Fruit fly (Drosophila melanogaster) whole organism, embryonic: ENCODE measurements around the gene Bicra.
A peak's percentile ranks its signal among the peaks of the same experiment; 100 is the strongest.

Experiments used
- CG1024 ChIP-seq: fragments of 200-800 bp; sonication (Bioruptor generic); IDR thresholded peaks from 2 replicates; pipeline ENCODE4 v1.3.6; 2022; ENCODE audit warnings: missing biosample characterization, missing genetic modification characterization
- CG11247 ChIP-seq: fragments of 200-800 bp; sonication (Bioruptor generic); IDR thresholded peaks from 2 replicates; pipeline ENCODE4 v1.3.6; 2022; ENCODE audit warnings: missing biosample characterization, missing genetic modification characterization
- CG11398 ChIP-seq: fragments of 200-800 bp; sonication (Bioruptor generic); optimal IDR thresholded peaks from 2 replicates; lab custom pipeline; 2016; ENCODE audit warnings: missing biosample characterization, missing genetic modification characterization
- CG12219 ChIP-seq: fragments of 200-800 bp; sonication (Bioruptor generic); optimal IDR thresholded peaks from 3 replicates; lab custom pipeline; 2018; ENCODE audit warnings: missing biosample characterization, mild to moderate bottlenecking, missing genetic modification characterization
- CG13123 ChIP-seq: fragments of 200-800 bp; sonication (Bioruptor generic); optimal IDR thresholded peaks from 2 replicates; lab custom pipeline; 2016; ENCODE audit warnings: missing biosample characterization, missing genetic modification characterization
- CG13775 ChIP-seq: fragments of 200-800 bp; sonication (Bioruptor generic); optimal IDR thresholded peaks from 3 replicates; lab custom pipeline; 2017; ENCODE audit warnings: missing biosample characterization, mild to moderate bottlenecking, missing genetic modification characterization
- CG14667 ChIP-seq: fragments of 200-800 bp; sonication (Bioruptor generic); IDR thresholded peaks from 2 replicates; pipeline ENCODE4 v1.3.6; 2022; ENCODE audit warnings: missing biosample characterization, missing genetic modification characterization
- CG17568 ChIP-seq: fragments of 200-800 bp; sonication (Bioruptor generic); optimal IDR thresholded peaks from 2 replicates; lab custom pipeline; 2018; ENCODE audit warnings: missing biosample characterization, mild to moderate bottlenecking, missing genetic modification characterization, moderate library complexity
- CG2120 ChIP-seq: fragments of 200-800 bp; sonication (Bioruptor generic); optimal IDR thresholded peaks from 3 replicates; lab custom pipeline; 2016; ENCODE audit warnings: missing biosample characterization, missing genetic modification characterization
- CG2875 ChIP-seq: fragments of 200-800 bp; sonication (Bioruptor generic); optimal IDR thresholded peaks from 2 replicates; lab custom pipeline; 2017; ENCODE audit warnings: missing biosample characterization, mild to moderate bottlenecking, missing genetic modification characterization, missing genetic modification reagents
- CG2889 ChIP-seq: fragments of 200-800 bp; sonication (Bioruptor generic); IDR thresholded peaks from 3 replicates; pipeline ENCODE4 v1.3.6; 2022; ENCODE audit warnings: missing biosample characterization, missing genetic modification characterization
- CG32767 ChIP-seq: fragments of 200-800 bp; sonication (Bioruptor generic); IDR thresholded peaks from 2 replicates; pipeline ENCODE4 v1.3.6; 2022; ENCODE audit warnings: missing biosample characterization, missing genetic modification characterization
- CG33213 ChIP-seq: fragments of 200-800 bp; sonication (Bioruptor generic); optimal IDR thresholded peaks from 3 replicates; lab custom pipeline; 2016; ENCODE audit warnings: missing biosample characterization, missing genetic modification characterization
- CG3838 ChIP-seq: fragments of 200-800 bp; sonication (Bioruptor generic); optimal IDR thresholded peaks from 3 replicates; lab custom pipeline; 2016; ENCODE audit warnings: missing biosample characterization, missing genetic modification characterization
- CG4360 ChIP-seq: fragments of 200-800 bp; sonication (Bioruptor generic); IDR thresholded peaks from 2 replicates; pipeline ENCODE4 v1.3.6; 2022; ENCODE audit warnings: missing biosample characterization, missing genetic modification characterization
- CG6765 ChIP-seq: fragments of 200-800 bp; sonication (Bioruptor generic); optimal IDR thresholded peaks from 3 replicates; lab custom pipeline; 2017; ENCODE audit warnings: missing biosample characterization, mild to moderate bottlenecking, missing genetic modification characterization
- CG7987 ChIP-seq: fragments of 200-800 bp; sonication (Bioruptor generic); optimal IDR thresholded peaks from 2 replicates; lab custom pipeline; 2018; ENCODE audit warnings: missing biosample characterization, mild to moderate bottlenecking, missing genetic modification characterization, moderate library complexity
- CG8765 ChIP-seq: fragments of 200-800 bp; sonication (Bioruptor generic); IDR thresholded peaks from 2 replicates; pipeline ENCODE4 v1.3.6; 2022; ENCODE audit warnings: missing biosample characterization, missing genetic modification characterization
- CG8924 ChIP-seq: fragments of 200-800 bp; optimal IDR thresholded peaks from 3 replicates; lab custom pipeline; 2019; ENCODE audit warnings: missing biosample characterization, mild to moderate bottlenecking, missing genetic modification characterization, moderate library complexity
- CTCF ChIP-seq: fragments of 200-800 bp; sonication (Bioruptor generic); optimal IDR thresholded peaks from 2 replicates; lab custom pipeline; 2017; ENCODE audit warnings: missing biosample characterization, mild to moderate bottlenecking, missing genetic modification characterization, moderate library complexity
- D19B ChIP-seq: fragments of 200-800 bp; sonication (Bioruptor generic); optimal IDR thresholded peaks from 2 replicates; lab custom pipeline; 2017; ENCODE audit warnings: missing biosample characterization, mild to moderate bottlenecking, missing genetic modification characterization
- Dll ChIP-seq: fragments of 200-800 bp; sonication (Bioruptor generic); IDR thresholded peaks from 4 replicates; pipeline ENCODE4 v1.3.6; 2022; ENCODE audit warnings: missing biosample characterization, missing genetic modification characterization; ENCODE audit not compliant: partially characterized antibody
- Doc2 ChIP-seq: fragments of 200-800 bp; sonication (Bioruptor generic); IDR thresholded peaks from 2 replicates; pipeline ENCODE4 v1.3.6; 2022; ENCODE audit warnings: missing biosample characterization, missing genetic modification characterization
- ERR ChIP-seq: fragments of 200-800 bp; sonication (Bioruptor generic); optimal IDR thresholded peaks from 2 replicates; lab custom pipeline; 2016; ENCODE audit warnings: missing biosample characterization, missing genetic modification characterization
- Fer2 ChIP-seq: fragments of 200-800 bp; sonication (Bioruptor generic); optimal IDR thresholded peaks from 2 replicates; lab custom pipeline; 2018; ENCODE audit warnings: missing biosample characterization, mild to moderate bottlenecking, missing genetic modification characterization, moderate library complexity
- Hr39 ChIP-seq: fragments of >200 bp; optimal IDR thresholded peaks from 2 replicates; lab custom pipeline; 2017
- Lhr ChIP-seq: fragments of 200-800 bp; sonication (Bioruptor generic); optimal IDR thresholded peaks from 3 replicates; lab custom pipeline; 2017; ENCODE audit warnings: mild to moderate bottlenecking, missing biosample characterization, missing genetic modification reagents, missing genetic modification characterization
- Med ChIP-seq: fragments of 200-800 bp; sonication (Bioruptor generic); peaks from one replicate; lab custom pipeline; 2016; ENCODE audit warnings: missing biosample characterization, missing genetic modification characterization, mild to moderate bottlenecking, inconsistent platforms, moderate library complexity
- Oaz ChIP-seq: fragments of 200-800 bp; sonication (Bioruptor generic); IDR thresholded peaks from 2 replicates; pipeline ENCODE4 v1.3.6; 2022; ENCODE audit warnings: missing biosample characterization, missing genetic modification characterization
- Taf1 ChIP-seq: fragments of 200-800 bp; sonication (Bioruptor generic); IDR thresholded peaks from 2 replicates; pipeline ENCODE4 v1.3.6; 2022; ENCODE audit warnings: missing biosample characterization, missing genetic modification characterization
- Trl ChIP-seq, 3 experiments: fragments of >200 bp in 2 of 3; fragments of 200-800 bp in 1 of 3; sonication (Bioruptor generic) in 1 of 3; optimal IDR thresholded peaks; 2 replicates in 1 of 3; 3 replicates in 2 of 3; lab custom pipeline; 2016 to 2017; ENCODE audit warnings: missing biosample characterization in 1 of 3, missing genetic modification characterization in 1 of 3
- ash1 ChIP-seq: fragments of 200-800 bp; sonication (Bioruptor generic); optimal IDR thresholded peaks from 2 replicates; lab custom pipeline; 2018; ENCODE audit warnings: missing biosample characterization, mild to moderate bottlenecking, missing genetic modification characterization
- ato ChIP-seq: fragments of 200-800 bp; sonication (Bioruptor generic); IDR thresholded peaks from 2 replicates; pipeline ENCODE4 v1.3.6; 2022; ENCODE audit warnings: missing biosample characterization, missing genetic modification characterization; ENCODE audit not compliant: partially characterized antibody
- br ChIP-seq: fragments of >200 bp; optimal IDR thresholded peaks from 2 replicates; lab custom pipeline; 2017
- dimm ChIP-seq: fragments of 200-800 bp; sonication (Bioruptor generic); IDR thresholded peaks from 2 replicates; pipeline ENCODE4 v1.3.6; 2022; ENCODE audit warnings: missing biosample characterization, missing genetic modification characterization
- disco-r ChIP-seq: fragments of 200-800 bp; sonication (Bioruptor generic); optimal IDR thresholded peaks from 2 replicates; lab custom pipeline; 2016; ENCODE audit warnings: missing biosample characterization, missing genetic modification characterization
- hbn ChIP-seq: fragments of 200-800 bp; sonication (Bioruptor generic); IDR thresholded peaks from 2 replicates; pipeline ENCODE4 v1.3.6; 2022; ENCODE audit warnings: missing biosample characterization, missing genetic modification characterization; ENCODE audit not compliant: partially characterized antibody
- hth ChIP-seq: fragments of >200 bp; optimal IDR thresholded peaks from 2 replicates; lab custom pipeline; 2017; ENCODE audit warnings: inconsistent platforms
- org-1 ChIP-seq: fragments of 200-800 bp; sonication (Bioruptor generic); optimal IDR thresholded peaks from 2 replicates; lab custom pipeline; 2017; ENCODE audit warnings: missing biosample characterization, missing genetic modification characterization
- otp ChIP-seq: fragments of 200-800 bp; sonication (Bioruptor generic); IDR thresholded peaks from 3 replicates; pipeline ENCODE4, ENCODE4 v1.3.6; 2022; ENCODE audit warnings: missing biosample characterization, missing genetic modification characterization
- prd ChIP-seq, 3 experiments: fragments of >200 bp in 2 of 3; fragments of 200-800 bp in 1 of 3; sonication (Bioruptor generic) in 1 of 3; optimal IDR thresholded peaks in 2 of 3; IDR thresholded peaks in 1 of 3; 2 replicates in 2 of 3; 3 replicates in 1 of 3; pipeline versions ENCODE4 v1.3.6 to Lab custom; 2017 to 2022; ENCODE audit warnings: missing biosample characterization in 1 of 3, missing genetic modification characterization in 1 of 3
- pros ChIP-seq: fragments of 200-800 bp; sonication (Bioruptor generic); optimal IDR thresholded peaks from 3 replicates; lab custom pipeline; 2019; ENCODE audit warnings: missing biosample characterization, mild to moderate bottlenecking, missing genetic modification characterization, moderate library complexity
- row ChIP-seq: fragments of 200-800 bp; sonication (Bioruptor generic); IDR thresholded peaks from 3 replicates; pipeline ENCODE4 v1.3.6; 2022; ENCODE audit warnings: missing biosample characterization, missing genetic modification characterization
- salm ChIP-seq: fragments of 200-800 bp; sonication (Bioruptor generic); optimal IDR thresholded peaks from 2 replicates; lab custom pipeline; 2018; ENCODE audit warnings: missing biosample characterization, mild to moderate bottlenecking, missing genetic modification characterization
- scrt ChIP-seq: fragments of 200-800 bp; sonication (Bioruptor generic); optimal IDR thresholded peaks from 2 replicates; lab custom pipeline; 2018; ENCODE audit warnings: missing biosample characterization, mild to moderate bottlenecking, missing genetic modification characterization, moderate library complexity
- sima ChIP-seq: fragments of 200-800 bp; sonication (Bioruptor generic); optimal IDR thresholded peaks from 2 replicates; lab custom pipeline; 2016; ENCODE audit warnings: missing biosample characterization, missing genetic modification characterization
- tup ChIP-seq: fragments of 200-800 bp; sonication (Bioruptor generic); optimal IDR thresholded peaks from 2 replicates; lab custom pipeline; 2016; ENCODE audit warnings: missing biosample characterization, mild to moderate bottlenecking, missing genetic modification characterization, moderate library complexity
- vvl ChIP-seq: fragments of 200-800 bp; sonication (Bioruptor generic); IDR thresholded peaks from 2 replicates; pipeline ENCODE4 v1.3.6; 2022; ENCODE audit warnings: missing biosample characterization, missing genetic modification characterization
- yki ChIP-seq: fragments of >200 bp; optimal IDR thresholded peaks from 3 replicates; lab custom pipeline; 2018
- zfh1 ChIP-seq: fragments of 200-800 bp; sonication (Bioruptor generic); IDR thresholded peaks from 3 replicates; pipeline ENCODE4 v1.3.6; 2022; ENCODE audit warnings: missing biosample characterization, missing genetic modification characterization

Bicra gene

dm6 chr3R:29083459-29084457 lies 20.9 kb downstream of the Bicra start (continued):
- no peak for TF ChIP-seq Doc2
- no peak for TF ChIP-seq Trl (optimal IDR thresholded peaks at IDR 0.05; lab: Kevin White, UChicago)
- no peak for TF ChIP-seq Trl (GFP tag; optimal IDR thresholded peaks at IDR 0.05; lab: Kevin White, UChicago)
- peak; percentile 13 for TF ChIP-seq org-1
- peak; percentile 48 for TF ChIP-seq CG7987 (GFP tag; lab: Kevin White, UChicago)
- TF ChIP-seq dimm, result no peak
- TF ChIP-seq CG3838 (GFP tag; lab: Kevin White, UChicago), result no peak
- TF ChIP-seq ash1 (GFP tag; lab: Kevin White, UChicago), result no peak
- TF ChIP-seq CG11398 (GFP tag; lab: Kevin White, UChicago), result no peak
- no peak for TF ChIP-seq prd (optimal IDR thresholded peaks at IDR 0.05; lab: Kevin White, UChicago)
- no peak for TF ChIP-seq prd (GFP tag; IDR thresholded peaks at IDR 0.05; lab: Robert Waterston, UW)
- TF ChIP-seq CG33213 (GFP tag; lab: Kevin White, UChicago), result no peak
- TF ChIP-seq Hr39, result no peak
- no peak for TF ChIP-seq CG11247
- no peak for TF ChIP-seq CG8765 (GFP tag; lab: Robert Waterston, UW)
- TF ChIP-seq CG32767, result peak; percentile 63; the same call in 1 of the 2 replicates
- no peak for TF ChIP-seq CG1024
- no peak for TF ChIP-seq disco-r (GFP tag; lab: Kevin White, UChicago)
- peak; percentile 21 for TF ChIP-seq Lhr (GFP tag; lab: Kevin White, UChicago)
- 0 out of 3 replicates have a peak, but pooled peaks have one; percentile 17 for TF ChIP-seq zfh1 (GFP tag; lab: Robert Waterston, UW)
- peak; percentile 38 for TF ChIP-seq CG13123
- no peak for TF ChIP-seq ato (GFP tag; lab: Robert Waterston, UW)
- TF ChIP-seq otp (GFP tag; lab: Robert Waterston, UW), result 0 out of 3 replicates have a peak, but pooled peaks have one; percentile 11
- TF ChIP-seq CG2889 (GFP tag; lab: Robert Waterston, UW), result no peak
- TF ChIP-seq Taf1, result no peak
- peak; percentile 29 for TF ChIP-seq CTCF
- no peak for TF ChIP-seq vvl (GFP tag; lab: Robert Waterston, UW)
- TF ChIP-seq sima (GFP tag; lab: Kevin White, UChicago), result no peak
- TF ChIP-seq pros (GFP tag; lab: Kevin White, UChicago), result peak; percentile 5
- peak; percentile 38 for TF ChIP-seq CG2875 (GFP tag; lab: Kevin White, UChicago)
- peak; percentile 30 for TF ChIP-seq CG17568
- TF ChIP-seq scrt (GFP tag; lab: Kevin White, UChicago), result no peak
- TF ChIP-seq CG2120 (GFP tag; lab: Kevin White, UChicago), result no peak
- TF ChIP-seq Med, result peak; percentile 55
- no peak for TF ChIP-seq yki (lab: Kevin White, UChicago)
- TF ChIP-seq CG8924, result peak; percentile 32
- no peak for TF ChIP-seq salm (tag; lab: Kevin White, UChicago)
- TF ChIP-seq D19B (GFP tag; lab: Kevin White, UChicago), result no peak
- TF ChIP-seq ERR (GFP tag; lab: Kevin White, UChicago), result no peak
- no peak for TF ChIP-seq CG13775 (GFP tag; lab: Kevin White, UChicago)
- no peak for TF ChIP-seq br (lab: Kevin White, UChicago)
- TF ChIP-seq Fer2 (tag; lab: Kevin White, UChicago), result no peak
- no peak for TF ChIP-seq CG6765 (GFP tag; lab: Kevin White, UChicago)
- no peak for TF ChIP-seq CG14667
- TF ChIP-seq Dll (GFP tag; lab: Robert Waterston, UW), result no peak
- TF ChIP-seq CG4360, result 0 out of 2 replicates have a peak, but pooled peaks have one; percentile 24
- TF ChIP-seq CG12219, result peak; percentile 36
- TF ChIP-seq hth (lab: Kevin White, UChicago), result no peak
- TF ChIP-seq Oaz (GFP tag; lab: Robert Waterston, UW), result no peak
- no peak for TF ChIP-seq tup (GFP tag; lab: Kevin White, UChicago)
- TF ChIP-seq hbn, result no peak
- 0 out of 3 replicates have a peak, but pooled peaks have one; percentile 8 for TF ChIP-seq row
